Worm (Caenorhabditis elegans) whole organism, L2 larva: ENCODE data around the gene ets-5.

Experiments used
- ama-1 ChIP-seq: fragments of 150-350 bp; optimal IDR thresholded peaks from 2 replicates; lab custom pipeline; 2018; ENCODE audit warnings: inconsistent platforms
- blmp-1 ChIP-seq: sonication (generic microtip); optimal IDR thresholded peaks from 2 replicates; lab custom pipeline; 2017; ENCODE audit warnings: missing genetic modification characterization, mild to moderate bottlenecking, missing compliant biosample characterization, antibody characterized with exemption, moderate library complexity; ENCODE audit not compliant: insufficient read depth
- ceh-82 ChIP-seq: fragments of 150-350 bp; optimal IDR thresholded peaks from 2 replicates; lab custom pipeline; 2014; ENCODE audit warnings: missing biosample characterization, missing genetic modification characterization
- nhr-11 ChIP-seq: fragments of 150-350 bp; optimal IDR thresholded peaks from 2 replicates; lab custom pipeline; 2014; ENCODE audit warnings: missing biosample characterization, missing genetic modification characterization
- nhr-237 ChIP-seq: fragments of 150-350 bp; optimal IDR thresholded peaks from 2 replicates; lab custom pipeline; 2014; ENCODE audit warnings: missing biosample characterization, missing genetic modification characterization
- unc-39 ChIP-seq: fragments of 150-350 bp; optimal IDR thresholded peaks from 2 replicates; lab custom pipeline; 2014; ENCODE audit warnings: missing biosample characterization, missing genetic modification characterization
- ztf-11 ChIP-seq: sonication (generic microtip); optimal IDR thresholded peaks from 2 replicates; lab custom pipeline; 2017; ENCODE audit warnings: missing biosample characterization, missing genetic modification characterization

- TF ChIP-seq nhr-237 (tag; lab: Kevin White, UChicago) (no peak), ztf-11 (tag; lab: Kevin White, UChicago) (no peak), ceh-82 (tag; lab: Kevin White, UChicago) (no peak), unc-39 (no peak), blmp-1 (tag; lab: Kevin White, UChicago) (no peak), ama-1 (lab: Kevin White, UChicago) (no peak), nhr-11 (tag; lab: Kevin White, UChicago) (no peak)
Measured at ce11 chrX:5116180-5116579, 31.9 kb upstream of the ets-5 start.
